Fruit fly (Drosophila melanogaster) whole organism, embryonic: Measurements from ENCODE around the gene PolD2.

Source experiments
- Ada2b ChIP-seq: fragments of 200-800 bp; sonication (Bioruptor generic); IDR thresholded peaks from 2 replicates; pipeline ENCODE4 v1.3.6; 2022; ENCODE audit warnings: missing biosample characterization, missing genetic modification characterization
- Adf1 ChIP-seq: fragments of 200-800 bp; sonication (Bioruptor generic); IDR thresholded peaks from 2 replicates; pipeline ENCODE4 v1.3.6; 2022; ENCODE audit warnings: missing biosample characterization, missing genetic modification characterization
- CG10431 ChIP-seq: fragments of 200-800 bp; sonication (Bioruptor generic); optimal IDR thresholded peaks from 3 replicates; lab custom pipeline; 2018; ENCODE audit warnings: missing biosample characterization, mild to moderate bottlenecking, missing genetic modification characterization
- CG10543 ChIP-seq: fragments of 200-800 bp; sonication (Bioruptor generic); optimal IDR thresholded peaks from 3 replicates; lab custom pipeline; 2017; ENCODE audit warnings: missing biosample characterization, mild to moderate bottlenecking, missing genetic modification characterization, moderate library complexity
- CG12659 ChIP-seq: fragments of 200-800 bp; sonication (Bioruptor generic); optimal IDR thresholded peaks from 3 replicates; lab custom pipeline; 2017; ENCODE audit warnings: mild to moderate bottlenecking, missing biosample characterization, missing genetic modification reagents, missing genetic modification characterization
- CG13624 ChIP-seq: fragments of 200-800 bp; sonication (Bioruptor generic); optimal IDR thresholded peaks from 2 replicates; lab custom pipeline; 2016; ENCODE audit warnings: missing biosample characterization, missing genetic modification characterization
- CG2202 ChIP-seq: fragments of 200-800 bp; sonication (Bioruptor generic); optimal IDR thresholded peaks from 2 replicates; lab custom pipeline; 2018; ENCODE audit warnings: missing biosample characterization, mild to moderate bottlenecking, missing genetic modification characterization
- CG3065 ChIP-seq: fragments of 200-800 bp; sonication (Bioruptor generic); optimal IDR thresholded peaks from 2 replicates; lab custom pipeline; 2016; ENCODE audit warnings: missing biosample characterization, missing genetic modification characterization
- CG42726 ChIP-seq: fragments of 200-800 bp; sonication (Bioruptor generic); IDR thresholded peaks from 2 replicates; pipeline ENCODE4 v1.3.6; 2022; ENCODE audit warnings: missing biosample characterization, missing genetic modification characterization; ENCODE audit not compliant: partially characterized antibody
- CG4328 ChIP-seq: fragments of 200-800 bp; sonication (Bioruptor generic); optimal IDR thresholded peaks from 3 replicates; lab custom pipeline; 2017; ENCODE audit warnings: missing biosample characterization, missing genetic modification reagents, missing genetic modification characterization
- CG6254 ChIP-seq: fragments of 200-800 bp; sonication (Bioruptor generic); optimal IDR thresholded peaks from 3 replicates; lab custom pipeline; 2017; ENCODE audit warnings: mild to moderate bottlenecking, missing biosample characterization, missing genetic modification reagents, missing genetic modification characterization
- CG6683 ChIP-seq: fragments of 200-800 bp; sonication (Bioruptor generic); optimal IDR thresholded peaks from 2 replicates; lab custom pipeline; 2017; ENCODE audit warnings: missing biosample characterization, mild to moderate bottlenecking, missing genetic modification characterization, missing genetic modification reagents
- CG6765 ChIP-seq: fragments of 200-800 bp; sonication (Bioruptor generic); optimal IDR thresholded peaks from 3 replicates; lab custom pipeline; 2017; ENCODE audit warnings: missing biosample characterization, mild to moderate bottlenecking, missing genetic modification characterization
- CG9437 ChIP-seq: fragments of 200-800 bp; sonication (Bioruptor generic); optimal IDR thresholded peaks from 2 replicates; lab custom pipeline; 2018; ENCODE audit warnings: missing biosample characterization, mild to moderate bottlenecking, missing genetic modification characterization
- CG9817 ChIP-seq: fragments of 200-800 bp; sonication (Bioruptor generic); optimal IDR thresholded peaks from 2 replicates; lab custom pipeline; 2018; ENCODE audit warnings: missing biosample characterization, mild to moderate bottlenecking, missing genetic modification characterization, moderate library complexity
- CG9932 ChIP-seq: fragments of 200-800 bp; sonication (Bioruptor generic); IDR thresholded peaks from 2 replicates; pipeline ENCODE4 v1.3.6; 2022; ENCODE audit warnings: missing biosample characterization, missing genetic modification characterization
- E2f2 ChIP-seq: fragments of 200-800 bp; sonication (Bioruptor generic); IDR thresholded peaks from 2 replicates; pipeline ENCODE4 v1.3.6; 2022; ENCODE audit warnings: missing biosample characterization, missing genetic modification characterization
- GATAe ChIP-seq: fragments of 200-800 bp; sonication (Bioruptor generic); conservative IDR thresholded peaks from 2 replicates; pipeline ENCODE4 v1.3.6; 2022; ENCODE audit warnings: missing biosample characterization, missing genetic modification characterization
- HHEX ChIP-seq: fragments of 200-800 bp; sonication (Bioruptor generic); optimal IDR thresholded peaks from 3 replicates; lab custom pipeline; 2017; ENCODE audit warnings: missing biosample characterization, mild to moderate bottlenecking, missing genetic modification characterization, missing genetic modification reagents
- HLH4C ChIP-seq: fragments of 200-800 bp; sonication (Bioruptor generic); IDR thresholded peaks from 3 replicates; pipeline ENCODE4 v1.3.6; 2022; ENCODE audit warnings: missing biosample characterization, missing genetic modification characterization; ENCODE audit not compliant: partially characterized antibody
- HmgD ChIP-seq: fragments of 200-800 bp; sonication (Bioruptor generic); optimal IDR thresholded peaks from 3 replicates; lab custom pipeline; 2016; ENCODE audit warnings: missing biosample characterization, missing genetic modification characterization
- Hmr ChIP-seq: fragments of 200-800 bp; sonication (Bioruptor generic); optimal IDR thresholded peaks from 3 replicates; lab custom pipeline; 2017; ENCODE audit warnings: mild to moderate bottlenecking, missing biosample characterization, missing genetic modification reagents, missing genetic modification characterization
- MBD-R2 ChIP-seq: fragments of 200-800 bp; sonication (Bioruptor generic); IDR thresholded peaks from 2 replicates; pipeline ENCODE4 v1.3.6; 2022; ENCODE audit warnings: missing biosample characterization, missing genetic modification characterization
- NfI ChIP-seq: fragments of 200-800 bp; sonication (Bioruptor generic); optimal IDR thresholded peaks from 3 replicates; lab custom pipeline; 2018; ENCODE audit warnings: missing biosample characterization, mild to moderate bottlenecking, missing genetic modification characterization, moderate library complexity
- Opbp ChIP-seq: fragments of 200-800 bp; sonication (Bioruptor generic); IDR thresholded peaks from 3 replicates; pipeline ENCODE4 v1.3.6; 2022; ENCODE audit warnings: missing biosample characterization, missing genetic modification characterization; ENCODE audit not compliant: partially characterized antibody
- Pdp1 ChIP-seq, 2 experiments: fragments of 200-800 bp; sonication (Bioruptor generic); optimal IDR thresholded peaks; 3 replicates each; lab custom pipeline; 2016; ENCODE audit warnings: missing biosample characterization in 2 of 2, missing genetic modification characterization in 2 of 2, mild to moderate bottlenecking in 1 of 2, moderate library complexity in 1 of 2
- Sin3A ChIP-seq: fragments of >200 bp; optimal IDR thresholded peaks from 2 replicates; lab custom pipeline; 2018
- bigmax ChIP-seq: fragments of 200-800 bp; sonication (Bioruptor generic); optimal IDR thresholded peaks from 2 replicates; lab custom pipeline; 2018; ENCODE audit warnings: missing biosample characterization, mild to moderate bottlenecking, missing genetic modification characterization
- dati ChIP-seq: fragments of 200-800 bp; sonication (Bioruptor generic); IDR thresholded peaks from 2 replicates; pipeline ENCODE4 v1.3.6; 2022; ENCODE audit warnings: missing biosample characterization, missing genetic modification characterization
- dimm ChIP-seq: fragments of 200-800 bp; sonication (Bioruptor generic); IDR thresholded peaks from 2 replicates; pipeline ENCODE4 v1.3.6; 2022; ENCODE audit warnings: missing biosample characterization, missing genetic modification characterization
- eyg ChIP-seq: fragments of 200-800 bp; sonication (Bioruptor generic); optimal IDR thresholded peaks from 3 replicates; lab custom pipeline; 2016; ENCODE audit warnings: missing biosample characterization, missing genetic modification characterization
- fru ChIP-seq: fragments of >200 bp; optimal IDR thresholded peaks from 2 replicates; lab custom pipeline; 2017
- grn ChIP-seq: fragments of 200-800 bp; sonication (Bioruptor generic); optimal IDR thresholded peaks from 3 replicates; lab custom pipeline; 2017; ENCODE audit warnings: missing biosample characterization, missing genetic modification characterization
- ham ChIP-seq: fragments of 200-800 bp; sonication (Bioruptor generic); IDR thresholded peaks from 2 replicates; pipeline ENCODE4 v1.3.6; 2022; ENCODE audit warnings: missing biosample characterization, missing genetic modification characterization
- jing ChIP-seq: fragments of 200-800 bp; sonication (Bioruptor generic); optimal IDR thresholded peaks from 2 replicates; lab custom pipeline; 2018; ENCODE audit warnings: missing biosample characterization, mild to moderate bottlenecking, missing genetic modification characterization
- nau ChIP-seq: fragments of 200-800 bp; sonication (Bioruptor generic); optimal IDR thresholded peaks from 3 replicates; lab custom pipeline; 2017; ENCODE audit warnings: missing biosample characterization, mild to moderate bottlenecking, missing genetic modification characterization, missing genetic modification reagents
- nerfin-1 ChIP-seq: fragments of 200-800 bp; sonication (Bioruptor generic); optimal IDR thresholded peaks from 3 replicates; lab custom pipeline; 2019; ENCODE audit warnings: missing biosample characterization, mild to moderate bottlenecking, missing genetic modification characterization, moderate library complexity
- p53 ChIP-seq: fragments of 200-800 bp; sonication (Bioruptor generic); optimal IDR thresholded peaks from 2 replicates; lab custom pipeline; 2016; ENCODE audit warnings: missing biosample characterization, missing genetic modification characterization
- pnt ChIP-seq: fragments of 200-800 bp; sonication (Bioruptor generic); optimal IDR thresholded peaks from 3 replicates; lab custom pipeline; 2016; ENCODE audit warnings: missing biosample characterization, missing genetic modification characterization
- prd ChIP-seq, 3 experiments: fragments of >200 bp in 2 of 3; fragments of 200-800 bp in 1 of 3; sonication (Bioruptor generic) in 1 of 3; optimal IDR thresholded peaks in 2 of 3; IDR thresholded peaks in 1 of 3; 2 replicates in 2 of 3; 3 replicates in 1 of 3; pipeline versions ENCODE4 v1.3.6 to Lab custom; 2017 to 2022; ENCODE audit warnings: missing biosample characterization in 1 of 3, missing genetic modification characterization in 1 of 3
- repo ChIP-seq: fragments of 200-800 bp; sonication (Bioruptor generic); optimal IDR thresholded peaks from 2 replicates; lab custom pipeline; 2016; ENCODE audit warnings: missing biosample characterization, missing genetic modification characterization
- rib ChIP-seq: fragments of 200-800 bp; sonication (Bioruptor generic); IDR thresholded peaks from 2 replicates; pipeline ENCODE4 v1.3.6; 2022; ENCODE audit warnings: missing biosample characterization, missing genetic modification characterization
- ro ChIP-seq: fragments of 200-800 bp; sonication (Bioruptor generic); IDR thresholded peaks from 2 replicates; pipeline ENCODE4 v1.3.6; 2022; ENCODE audit warnings: missing biosample characterization, missing genetic modification characterization
- row ChIP-seq: fragments of 200-800 bp; sonication (Bioruptor generic); IDR thresholded peaks from 3 replicates; pipeline ENCODE4 v1.3.6; 2022; ENCODE audit warnings: missing biosample characterization, missing genetic modification characterization
- schlank ChIP-seq: fragments of 200-800 bp; sonication (Bioruptor generic); optimal IDR thresholded peaks from 2 replicates; lab custom pipeline; 2018; ENCODE audit warnings: missing biosample characterization, mild to moderate bottlenecking, missing genetic modification characterization
- sd ChIP-seq: fragments of 200-800 bp; sonication (Bioruptor generic); optimal IDR thresholded peaks from 3 replicates; lab custom pipeline; 2018; ENCODE audit warnings: missing biosample characterization, mild to moderate bottlenecking, missing genetic modification characterization, moderate library complexity
- sens-2 ChIP-seq: fragments of 200-800 bp; sonication (Bioruptor generic); IDR thresholded peaks from 2 replicates; pipeline ENCODE4 v1.3.6; 2022; ENCODE audit warnings: missing biosample characterization, missing genetic modification characterization
- sima ChIP-seq: fragments of 200-800 bp; sonication (Bioruptor generic); optimal IDR thresholded peaks from 2 replicates; lab custom pipeline; 2016; ENCODE audit warnings: missing biosample characterization, missing genetic modification characterization
- slou ChIP-seq: fragments of 200-800 bp; sonication (Bioruptor generic); optimal IDR thresholded peaks from 3 replicates; lab custom pipeline; 2016; ENCODE audit warnings: missing biosample characterization, missing genetic modification characterization
- ttk ChIP-seq: fragments of 200-800 bp; sonication (Bioruptor generic); IDR thresholded peaks from 2 replicates; pipeline ENCODE4 v2.1.2; 2022; ENCODE audit warnings: missing biosample characterization, missing genetic modification characterization
- zen ChIP-seq: fragments of 200-800 bp; sonication (Bioruptor generic); optimal IDR thresholded peaks from 3 replicates; lab custom pipeline; 2018; ENCODE audit warnings: missing biosample characterization, mild to moderate bottlenecking, missing genetic modification characterization, moderate library complexity

Gene PolD2

dm6 chr3L:1808631-1809030, 33.2 kb downstream of the PolD2 start (continued):
- TF ChIP-seq schlank (peak; percentile 80), CG3065 (GFP tag; lab: Kevin White, UChicago) (peak; percentile 32), nerfin-1 (no peak), CG42726 (no peak), CG9932 (GFP tag; lab: Robert Waterston, UW) (peak; percentile 91), repo (GFP tag; lab: Kevin White, UChicago) (peak; percentile 88), NfI (GFP tag; lab: Kevin White, UChicago) (peak; percentile 84), Adf1 (GFP tag; lab: Robert Waterston, UW) (peak; percentile 67), CG4328 (no peak), pnt (GFP tag; lab: Kevin White, UChicago) (peak; percentile 86), bigmax (GFP tag; lab: Kevin White, UChicago) (peak; percentile 2), sens-2 (GFP tag; lab: Robert Waterston, UW) (peak; percentile 85), MBD-R2 (peak; percentile 78; the same call in 1 of the 2 replicates), HLH4C (no peak), dimm (GFP tag; lab: Robert Waterston, UW) (peak; percentile 80), eyg (peak; percentile 84), CG6254 (peak; percentile 54), Ada2b (GFP tag; lab: Robert Waterston, UW) (peak; percentile 94), E2f2 (GFP tag; lab: Robert Waterston, UW) (peak; percentile 66), rib (GFP tag; lab: Robert Waterston, UW) (peak; percentile 87), CG2202 (tag; lab: Kevin White, UChicago) (peak; percentile 24), dati (GFP tag; lab: Robert Waterston, UW) (peak; percentile 62), HmgD (GFP tag; lab: Kevin White, UChicago) (peak; percentile 71), sima (GFP tag; lab: Kevin White, UChicago) (peak; percentile 68), CG12659 (peak; percentile 91), CG10431 (no peak), Opbp (GFP tag; lab: Robert Waterston, UW) (no peak), CG6765 (GFP tag; lab: Kevin White, UChicago) (peak; percentile 72), Pdp1 (GFP tag; optimal IDR thresholded peaks at IDR 0.05; lab: Kevin White, UChicago) (peak; percentile 89), CG13624 (GFP tag; lab: Kevin White, UChicago) (peak; percentile 92), nau (no peak), Hmr (GFP tag; lab: Kevin White, UChicago) (peak; percentile 87), p53 (peak; percentile 59), sd (peak; percentile 74), fru (no peak), ttk (GFP tag; lab: Robert Waterston, UW) (peak; percentile 89), CG6683 (GFP tag; lab: Kevin White, UChicago) (peak; percentile 70), jing (peak; percentile 73), zen (tag; lab: Kevin White, UChicago) (peak; percentile 53), CG9817 (tag; lab: Kevin White, UChicago) (peak; percentile 86), row (peak; percentile 92), ham (GFP tag; lab: Robert Waterston, UW) (peak; percentile 71), CG10543 (GFP tag; lab: Kevin White, UChicago) (peak; percentile 19), ro (GFP tag; lab: Robert Waterston, UW) (peak; percentile 57; the same call in 1 of the 2 replicates), GATAe (GFP tag; lab: Robert Waterston, UW) (peak; percentile 67; the same call in 1 of the 2 replicates), slou (GFP tag; lab: Kevin White, UChicago) (peak; percentile 70), grn (peak; percentile 82), prd (optimal IDR thresholded peaks at IDR 0.05; lab: Kevin White, UChicago) (no peak), prd (GFP tag; IDR thresholded peaks at IDR 0.05; lab: Robert Waterston, UW) (peak; percentile 93), Sin3A (lab: Kevin White, UChicago) (no peak), CG9437 (GFP tag; lab: Kevin White, UChicago) (peak; percentile 67), HHEX (GFP tag; lab: Kevin White, UChicago) (peak; percentile 88)
